Fruit fly (Drosophila melanogaster) S2 (cell line): ENCODE results near the gene CG33090.

Source experiments
- CG8478 ChIP-seq: fragments of >200 bp; optimal IDR thresholded peaks from 2 replicates; lab custom pipeline; 2018
- CTCF ChIP-seq, 2 experiments: fragments of >200 bp; optimal IDR thresholded peaks; 2 replicates each; lab custom pipeline; 2018

DNA sequence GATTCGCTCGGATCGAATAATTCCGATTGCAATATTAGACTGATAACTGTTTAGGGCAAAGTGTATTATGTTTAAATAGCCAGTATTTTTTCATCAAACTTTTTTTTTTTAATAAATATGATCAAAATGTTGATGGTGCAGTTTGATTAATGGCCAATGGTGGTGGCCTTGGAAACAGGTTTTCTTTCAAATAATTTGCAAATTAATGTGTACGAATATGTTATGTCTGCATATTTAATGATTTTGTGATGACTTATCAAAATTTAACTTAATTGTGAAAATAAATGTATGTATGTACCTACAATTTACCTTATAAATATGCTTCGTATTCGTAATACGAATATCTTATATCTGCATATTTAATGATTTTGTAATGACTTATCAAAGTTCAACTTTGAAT lies 27.3 kb downstream of the CG33090 start:
- TF ChIP-seq CG8478 (no peak), CTCF (optimal IDR thresholded peaks at IDR 0.05; lab: Kevin White, UChicago) (no peak)
